Fruit fly (Drosophila melanogaster): ENCODE results near the gene Ir76a.

DNA sequence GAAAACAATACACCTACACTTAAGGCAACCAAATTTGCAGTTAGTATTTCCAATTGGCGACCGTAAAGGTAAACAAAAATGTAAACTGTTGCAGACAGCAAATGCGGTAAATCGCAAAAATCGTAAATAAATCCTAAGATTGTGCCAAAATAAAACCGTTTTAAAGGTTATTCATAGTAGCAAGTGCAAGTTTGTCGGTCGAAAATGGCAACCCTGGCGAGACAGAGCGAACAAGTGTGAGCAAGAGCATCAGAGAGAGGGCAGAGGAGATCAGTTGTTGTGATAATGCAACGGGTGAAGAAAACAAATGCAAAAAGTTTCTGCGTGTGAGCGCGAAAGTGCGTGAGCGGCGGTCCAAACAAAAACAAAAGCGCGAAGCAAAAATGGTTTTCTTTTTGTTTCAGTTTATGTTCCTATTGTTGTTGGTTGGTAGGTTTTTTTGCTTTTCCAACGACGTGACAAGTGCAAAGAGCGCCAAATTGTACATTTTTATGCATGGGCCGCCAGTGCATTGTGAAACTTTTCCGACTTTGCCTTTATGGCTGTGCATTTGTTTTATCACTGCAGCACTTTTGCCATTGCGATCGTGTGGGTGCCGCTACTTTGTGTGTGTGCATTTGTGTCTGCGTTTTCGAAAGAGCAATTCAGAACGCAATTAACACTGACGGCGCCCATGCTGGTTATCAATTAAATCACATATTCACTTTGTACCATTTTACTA lies 6.2 kb upstream of the Ir76a start:
- TF ChIP-seq Bdp1 (GFP tag; optimal IDR thresholded peaks at IDR 0.05) (no peak), Mad (GFP tag; optimal IDR thresholded peaks at IDR 0.05) (no peak), CG11085 (GFP tag; IDR thresholded peaks at IDR 0.05) (no peak)
